Worm (Caenorhabditis elegans): ENCODE results near the gene Y41E3.13.
A peak's percentile ranks its signal among the peaks of the same experiment; 100 is the strongest.

The Y41E3.13 gene

ce11 chrIV:15063789-15064188 lies 5.7 kb downstream of the Y41E3.13 start:
- TF ChIP-seq aha-1 (tag) (peak; percentile 5), nhr-48 (tag; optimal IDR thresholded peaks at IDR 0.05) (no peak), dve-1 (tag; optimal IDR thresholded peaks at IDR 0.05; ENCODE audit: insufficient read depth) (no peak), cey-2 (tag; optimal IDR thresholded peaks at IDR 0.05; ENCODE audit: borderline replicate concordance, insufficient read depth) (no peak), madf-5 (GFP tag; IDR thresholded peaks at IDR 0.05) (no peak), daf-19 (GFP tag; conservative IDR thresholded peaks at IDR 0.05) (no peak)

ce11 chrIV:15065653-15066052 lies 7.6 kb downstream of the Y41E3.13 start, which contains the start of gene Y41E3.18:
Gene Y41E3.18 (minus strand): TSS chrIV:15065753.
- TF ChIP-seq pqm-1 (tag; optimal IDR thresholded peaks at IDR 0.05): no peak
- TF ChIP-seq ceh-82 (tag; optimal IDR thresholded peaks at IDR 0.05): no peak
- no peak for TF ChIP-seq ztf-11 (tag; optimal IDR thresholded peaks at IDR 0.05)
- TF ChIP-seq snpc-1.2 (GFP tag; IDR thresholded peaks at IDR 0.05): no peak
- TF ChIP-seq lin-15B (tag; optimal IDR thresholded peaks at IDR 0.05): no peak
- TF ChIP-seq mxl-3 (GFP tag; optimal IDR thresholded peaks at IDR 0.05): no peak
- no peak for TF ChIP-seq T26A8.4 (GFP tag; IDR thresholded peaks at IDR 0.05)
- no peak for TF ChIP-seq nhr-102 (tag; optimal IDR thresholded peaks at IDR 0.05)
- no peak for TF ChIP-seq daf-16 (GFP tag; optimal IDR thresholded peaks at IDR 0.05)
- TF ChIP-seq daf-16 (tag; optimal IDR thresholded peaks at IDR 0.05): no peak

- TF ChIP-seq ztf-11 (tag; optimal IDR thresholded peaks at IDR 0.05) (no peak), aha-1 (tag) (no peak), zip-11 (GFP tag; IDR thresholded peaks at IDR 0.05) (no peak), nhr-10 (tag; optimal IDR thresholded peaks at IDR 0.05) (no peak), aly-2 (tag; optimal IDR thresholded peaks at IDR 0.05) (no peak), unc-130 (GFP tag; optimal IDR thresholded peaks at IDR 0.05) (no peak), F49E8.2 (tag; optimal IDR thresholded peaks at IDR 0.05; ENCODE audit: borderline replicate concordance) (no peak)
These were observed 10.7 kb downstream of the Y41E3.13 start, which contains the start of gene srt-48 for ce11 chrIV:15068818-15069217. Gene srt-48 (minus strand): TSS chrIV:15068918.

ce11 chrIV:15074392-15074791 lies 16.3 kb downstream of the Y41E3.13 start, which contains the start of gene srt-50:
Gene srt-50 (plus strand): TSS chrIV:15074692.
- no peak for TF ChIP-seq lin-15B (tag; optimal IDR thresholded peaks at IDR 0.05)
- TF ChIP-seq rbr-2 (tag; optimal IDR thresholded peaks at IDR 0.05): no peak
- TF ChIP-seq dpl-1 (GFP tag; optimal IDR thresholded peaks at IDR 0.05): no peak
- TF ChIP-seq aha-1 (tag): no peak
- no peak for TF ChIP-seq daf-12 (tag; optimal IDR thresholded peaks at IDR 0.05)
- TF ChIP-seq dmd-8 (GFP tag; IDR thresholded peaks at IDR 0.05): no peak
- TF ChIP-seq T26A8.4 (GFP tag; IDR thresholded peaks at IDR 0.05): no peak
- TF ChIP-seq skn-1 (tag; optimal IDR thresholded peaks at IDR 0.05): no peak
- no peak for TF ChIP-seq F26F4.8 (GFP tag; conservative IDR thresholded peaks at IDR 0.05)
- TF ChIP-seq dve-1 (tag; optimal IDR thresholded peaks at IDR 0.05; ENCODE audit: insufficient read depth): no peak
- no peak for TF ChIP-seq ceh-20 (GFP tag; IDR thresholded peaks at IDR 0.05)
- no peak for TF ChIP-seq R02D3.7 (tag; optimal IDR thresholded peaks at IDR 0.05)
- no peak for TF ChIP-seq nhr-41 (GFP tag; IDR thresholded peaks at IDR 0.05)
- no peak for TF ChIP-seq jun-1 (tag; optimal IDR thresholded peaks at IDR 0.05)
- no peak for TF ChIP-seq hlh-30 (tag; optimal IDR thresholded peaks at IDR 0.05; ENCODE audit: insufficient read depth)
- no peak for TF ChIP-seq php-3 (GFP tag; IDR thresholded peaks at IDR 0.05)
- no peak for TF ChIP-seq D1046.2 (GFP tag; IDR thresholded peaks at IDR 0.05)
- TF ChIP-seq sdz-12 (GFP tag; optimal IDR thresholded peaks at IDR 0.05): no peak
- TF ChIP-seq lin-29 (GFP tag; IDR thresholded peaks at IDR 0.05): no peak
- no peak for TF ChIP-seq lin-38 (GFP tag; IDR thresholded peaks at IDR 0.05)
